Fruit fly (Drosophila melanogaster): ENCODE measurements around the gene Mis12.

- TF ChIP-seq h (GFP tag; optimal IDR thresholded peaks at IDR 0.05): no peak
- no peak for TF ChIP-seq lola (GFP tag; optimal IDR thresholded peaks at IDR 0.05)
- no peak for TF ChIP-seq sage (GFP tag; optimal IDR thresholded peaks at IDR 0.05)
- TF ChIP-seq dsf (GFP tag; optimal IDR thresholded peaks at IDR 0.05; ENCODE audit: borderline replicate concordance): no peak
- no peak for TF ChIP-seq psq (GFP tag; optimal IDR thresholded peaks at IDR 0.05)
- no peak for TF ChIP-seq usp (GFP tag; optimal IDR thresholded peaks at IDR 0.05)
- TF ChIP-seq pan (optimal IDR thresholded peaks at IDR 0.05): no peak
- no peak for TF ChIP-seq Myc (optimal IDR thresholded peaks at IDR 0.05)
- no peak for TF ChIP-seq ey (GFP tag; optimal IDR thresholded peaks at IDR 0.05)
- TF ChIP-seq jim (GFP tag; optimal IDR thresholded peaks at IDR 0.05): no peak
- TF ChIP-seq Dfd (GFP tag; optimal IDR thresholded peaks at IDR 0.05): no peak
- no peak for TF ChIP-seq Vsx2 (GFP tag; optimal IDR thresholded peaks at IDR 0.05; ENCODE audit: partially characterized antibody)
- no peak for TF ChIP-seq N (GFP tag; optimal IDR thresholded peaks at IDR 0.05)
- no peak for TF ChIP-seq CG32264 (GFP tag; optimal IDR thresholded peaks at IDR 0.05)
These were observed 40.6 kb upstream of the Mis12 start for dm6 chr3L:7009411-7009810.

Measured in whole organism, wandering third instar larva.